Worm (Caenorhabditis elegans) whole organism, L3 larva: ENCODE measurements around the gene lurp-3.
A peak's percentile ranks its signal among the peaks of the same experiment; 100 is the strongest.

ENCODE experiments used
- R02D3.7 ChIP-seq: fragments of 150-350 bp; optimal IDR thresholded peaks from 2 replicates; lab custom pipeline; 2014; ENCODE audit warnings: missing biosample characterization, missing genetic modification characterization
- aly-2 ChIP-seq: fragments of 150-350 bp; optimal IDR thresholded peaks from 2 replicates; lab custom pipeline; 2014; ENCODE audit warnings: missing biosample characterization, missing genetic modification characterization
- ceh-16 ChIP-seq: sonication (generic microtip); optimal IDR thresholded peaks from 2 replicates; lab custom pipeline; 2017; ENCODE audit warnings: missing biosample characterization, missing genetic modification characterization
- ceh-28 ChIP-seq: fragments of 150-350 bp; optimal IDR thresholded peaks from 2 replicates; lab custom pipeline; 2014; ENCODE audit warnings: missing biosample characterization, missing genetic modification reagents, missing genetic modification characterization
- ceh-9 ChIP-seq: sonication (generic microtip); optimal IDR thresholded peaks from 2 replicates; lab custom pipeline; 2018; ENCODE audit warnings: missing biosample characterization, missing genetic modification characterization
- egl-27 ChIP-seq: sonication (generic microtip); optimal IDR thresholded peaks from 4 replicates; lab custom pipeline; 2017; ENCODE audit warnings: missing biosample characterization, missing genetic modification reagents, missing genetic modification characterization
- egl-5 ChIP-seq: fragments of 150-350 bp; optimal IDR thresholded peaks from 2 replicates; lab custom pipeline; 2017; ENCODE audit warnings: missing biosample characterization, missing genetic modification reagents, missing genetic modification characterization, inconsistent platforms
- elt-1 ChIP-seq: fragments of 150-350 bp; optimal IDR thresholded peaks from 2 replicates; lab custom pipeline; 2014; ENCODE audit warnings: missing biosample characterization, missing genetic modification characterization
- elt-2 ChIP-seq: sonication (generic microtip); optimal IDR thresholded peaks from 2 replicates; lab custom pipeline; 2016; ENCODE audit warnings: missing genetic modification reagents, mild to moderate bottlenecking, missing genetic modification characterization, missing compliant biosample characterization
- elt-3 ChIP-seq, 3 experiments: fragments of 150-350 bp in 1 of 3; sonication (generic microtip) in 2 of 3; optimal IDR thresholded peaks; 2 replicates in 2 of 3; 4 replicates in 1 of 3; lab custom pipeline; 2014 to 2017; ENCODE audit warnings: missing biosample characterization in 3 of 3, missing genetic modification characterization in 3 of 3
- eor-1 ChIP-seq, 2 experiments: fragments of 150-350 bp; optimal IDR thresholded peaks; 2 replicates each; lab custom pipeline; 2014 to 2018; ENCODE audit warnings: missing biosample characterization in 2 of 2, missing genetic modification characterization in 2 of 2
- fos-1 ChIP-seq: fragments of 150-350 bp; optimal IDR thresholded peaks from 2 replicates; lab custom pipeline; 2014; ENCODE audit warnings: missing biosample characterization, missing genetic modification characterization
- jun-1 ChIP-seq: fragments of 150-350 bp; optimal IDR thresholded peaks from 2 replicates; lab custom pipeline; 2014; ENCODE audit warnings: missing biosample characterization, missing genetic modification reagents, missing genetic modification characterization
- lin-39 ChIP-seq: fragments of 150-350 bp; optimal IDR thresholded peaks from 2 replicates; lab custom pipeline; 2018; ENCODE audit warnings: missing biosample characterization, missing genetic modification reagents, missing genetic modification characterization
- lsy-12 ChIP-seq: sonication (generic microtip); optimal IDR thresholded peaks from 2 replicates; lab custom pipeline; 2016; ENCODE audit warnings: mild to moderate bottlenecking, missing genetic modification characterization, missing compliant biosample characterization
- mdl-1 ChIP-seq: fragments of 150-350 bp; optimal IDR thresholded peaks from 2 replicates; lab custom pipeline; 2014; ENCODE audit warnings: missing biosample characterization, missing genetic modification characterization
- nhr-11 ChIP-seq: fragments of 150-350 bp; optimal IDR thresholded peaks from 2 replicates; lab custom pipeline; 2014; ENCODE audit warnings: missing biosample characterization, missing genetic modification characterization
- nhr-12 ChIP-seq: fragments of 150-350 bp; optimal IDR thresholded peaks from 2 replicates; lab custom pipeline; 2014; ENCODE audit warnings: missing biosample characterization, missing genetic modification characterization
- nhr-28 ChIP-seq: fragments of 150-350 bp; optimal IDR thresholded peaks from 2 replicates; lab custom pipeline; 2014; ENCODE audit warnings: missing biosample characterization, missing genetic modification characterization
- nhr-43 ChIP-seq: sonication (generic microtip); optimal IDR thresholded peaks from 2 replicates; lab custom pipeline; 2016; ENCODE audit warnings: mild to moderate bottlenecking, missing genetic modification characterization, missing compliant biosample characterization; ENCODE audit not compliant: poor library complexity, severe bottlenecking
- nhr-67 ChIP-seq: fragments of 150-350 bp; optimal IDR thresholded peaks from 2 replicates; lab custom pipeline; 2014; ENCODE audit warnings: missing biosample characterization, missing genetic modification characterization
- nhr-77 ChIP-seq: fragments of 150-350 bp; optimal IDR thresholded peaks from 2 replicates; lab custom pipeline; 2014; ENCODE audit warnings: missing biosample characterization, missing genetic modification characterization
- pha-4 ChIP-seq: fragments of 150-350 bp; optimal IDR thresholded peaks from 2 replicates; lab custom pipeline; 2014; ENCODE audit warnings: missing biosample characterization, missing genetic modification reagents, missing genetic modification characterization
- pqm-1 ChIP-seq: fragments of 150-350 bp; optimal IDR thresholded peaks from 2 replicates; lab custom pipeline; 2017; ENCODE audit warnings: missing biosample characterization, missing genetic modification characterization, inconsistent platforms
- sea-2 ChIP-seq: fragments of 150-350 bp; sonication (generic microtip); optimal IDR thresholded peaks from 4 replicates; lab custom pipeline; 2014; ENCODE audit warnings: missing biosample characterization, missing genetic modification reagents, missing genetic modification characterization
- skn-1 ChIP-seq: fragments of 150-350 bp; optimal IDR thresholded peaks from 2 replicates; lab custom pipeline; 2014; ENCODE audit warnings: missing biosample characterization, missing genetic modification characterization
- snpc-4 ChIP-seq: fragments of 150-350 bp; optimal IDR thresholded peaks from 2 replicates; lab custom pipeline; 2014; ENCODE audit warnings: missing biosample characterization, missing genetic modification characterization
- tbx-2 ChIP-seq: sonication (generic microtip); optimal IDR thresholded peaks from 2 replicates; lab custom pipeline; 2016; ENCODE audit warnings: mild to moderate bottlenecking, missing genetic modification characterization, missing compliant biosample characterization
- unc-39 ChIP-seq: sonication (generic microtip); optimal IDR thresholded peaks from 4 replicates; lab custom pipeline; 2017; ENCODE audit warnings: missing biosample characterization, missing genetic modification characterization
- unc-62 ChIP-seq: fragments of 150-350 bp; sonication (generic microtip); optimal IDR thresholded peaks from 4 replicates; lab custom pipeline; 2014; ENCODE audit warnings: missing biosample characterization, missing genetic modification reagents, missing genetic modification characterization
- zag-1 ChIP-seq: fragments of 150-350 bp; optimal IDR thresholded peaks from 2 replicates; lab custom pipeline; 2014; ENCODE audit warnings: missing biosample characterization, missing genetic modification characterization
- ztf-11 ChIP-seq: fragments of 150-350 bp; optimal IDR thresholded peaks from 2 replicates; lab custom pipeline; 2014; ENCODE audit warnings: missing biosample characterization, missing genetic modification characterization
- ztf-4 ChIP-seq: fragments of 150-350 bp; optimal IDR thresholded peaks from 2 replicates; lab custom pipeline; 2014; ENCODE audit warnings: missing biosample characterization, missing genetic modification characterization

Gene lurp-3

DNA sequence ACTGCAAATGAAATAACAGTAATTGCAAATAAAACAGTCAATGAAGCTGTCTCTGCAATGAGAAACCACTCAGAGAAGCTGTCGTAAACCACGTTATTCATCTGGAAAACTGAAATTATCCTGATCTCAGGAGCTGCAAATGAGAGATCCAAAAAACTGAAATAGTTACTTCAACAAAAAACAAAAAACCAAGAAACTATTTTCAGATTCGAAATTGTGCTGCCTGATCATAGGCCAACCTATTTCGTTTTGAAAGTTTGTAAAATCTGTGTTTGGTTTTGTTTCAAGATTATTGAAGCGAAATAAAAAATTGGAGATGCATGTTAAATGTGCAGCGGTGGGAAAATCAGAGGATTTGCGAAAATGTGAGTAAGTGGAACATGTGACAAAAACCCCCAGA lies 34.9 kb upstream of the lurp-3 start, which contains the start of gene srv-8:
Gene srv-8, minus strand, starts transcription at position 101 of the 400 bp plus-strand sequence.
- TF ChIP-seq ceh-9 (tag; lab: Kevin White, UChicago) (no peak), skn-1 (tag; lab: Kevin White, UChicago) (no peak), nhr-67 (tag; lab: Kevin White, UChicago) (no peak), egl-27 (tag; lab: Kevin White, UChicago) (no peak), fos-1 (tag; lab: Kevin White, UChicago) (no peak), sea-2 (GFP tag; lab: Kevin White, UChicago) (no peak), eor-1 (tag; optimal IDR thresholded peaks at IDR 0.05; lab: Kevin White, UChicago) (no peak), nhr-28 (tag; lab: Kevin White, UChicago) (no peak), pha-4 (tag; lab: Kevin White, UChicago) (no peak), ztf-4 (no peak), lin-39 (tag; lab: Kevin White, UChicago) (no peak), zag-1 (tag; lab: Kevin White, UChicago) (no peak), lsy-12 (tag; lab: Kevin White, UChicago) (no peak), unc-62 (GFP tag; lab: Kevin White, UChicago) (no peak)

DNA sequence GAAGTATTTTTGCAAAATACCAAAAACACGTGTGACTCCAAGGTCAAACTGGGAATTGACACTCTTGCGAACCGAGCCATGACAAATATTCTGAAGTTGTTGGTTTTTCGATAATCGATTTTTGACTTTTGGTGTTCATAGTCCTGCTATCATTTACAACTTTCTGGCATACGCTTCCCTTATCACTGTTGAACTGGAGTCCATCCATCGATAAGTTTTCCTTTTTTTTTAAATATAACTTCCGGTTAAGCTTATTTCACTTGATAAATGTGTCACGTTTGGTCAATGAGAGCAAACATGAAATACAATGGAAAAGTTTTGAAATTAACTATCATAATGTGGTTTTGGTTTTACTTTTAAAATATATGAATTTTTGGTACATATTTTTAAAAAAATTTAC lies 33.9 kb upstream of the lurp-3 start:
- TF ChIP-seq jun-1 (tag; lab: Kevin White, UChicago) (peak; percentile 18), elt-2 (tag; lab: Kevin White, UChicago) (peak; percentile 91), egl-27 (tag; lab: Kevin White, UChicago) (no peak), lin-39 (tag; lab: Kevin White, UChicago) (no peak), pqm-1 (tag; lab: Kevin White, UChicago) (peak; percentile 96)

DNA sequence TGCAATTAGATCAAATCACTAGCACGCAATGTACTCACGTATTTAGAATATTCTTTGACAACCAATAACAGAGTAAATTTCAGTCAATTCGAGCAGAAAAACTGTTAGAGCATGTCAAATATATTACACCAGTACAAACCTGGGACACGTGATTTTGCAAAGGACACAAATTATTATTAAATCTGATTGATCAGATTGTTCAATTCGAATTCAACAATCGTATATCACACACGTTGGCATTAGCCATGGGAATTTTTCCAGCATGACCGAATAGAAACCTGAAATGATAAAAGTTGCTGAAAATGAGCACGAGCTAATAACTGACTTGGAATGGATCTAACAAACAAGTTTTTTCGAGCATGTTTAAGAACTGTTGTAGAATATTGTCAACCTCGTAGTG lies 32.5 kb upstream of the lurp-3 start, which contains the start of gene srv-9:
Gene srv-9, minus strand, starts transcription at position 101 of the 400 bp plus-strand sequence.
- TF ChIP-seq snpc-4 (no peak), pqm-1 (tag; lab: Kevin White, UChicago) (no peak), ztf-11 (tag; lab: Kevin White, UChicago) (no peak), ceh-28 (tag; lab: Kevin White, UChicago) (no peak), nhr-11 (tag; lab: Kevin White, UChicago) (no peak)

DNA sequence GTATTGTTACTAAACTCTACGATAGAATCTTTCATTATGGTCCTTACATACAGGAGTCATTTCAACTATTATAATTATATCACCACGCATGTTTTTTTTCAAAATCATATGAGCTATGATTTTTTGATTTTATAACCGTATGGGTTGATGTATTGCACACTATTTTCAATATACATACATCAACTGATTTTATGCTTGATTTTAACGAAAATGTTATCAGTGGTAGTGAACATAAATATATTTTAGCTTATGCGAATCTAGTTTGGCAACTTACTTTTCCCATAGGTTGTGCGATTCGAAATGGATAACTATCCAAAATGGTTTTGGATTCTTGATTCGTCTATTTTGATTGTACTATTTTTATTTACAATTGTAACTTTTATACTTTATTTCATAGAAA lies 31.9 kb upstream of the lurp-3 start, which contains the start of gene srv-10:
Gene srv-10, plus strand, starts transcription at position 301 of the 400 bp plus-strand sequence.
- TF ChIP-seq ztf-11 (tag; lab: Kevin White, UChicago) (no peak), elt-3 (tag; optimal IDR thresholded peaks at IDR 0.05; lab: Kevin White, UChicago) (no peak), ztf-4 (no peak), zag-1 (tag; lab: Kevin White, UChicago) (no peak), nhr-11 (tag; lab: Kevin White, UChicago) (no peak), nhr-77 (no peak), tbx-2 (no peak), ceh-16 (tag; lab: Kevin White, UChicago) (no peak), pqm-1 (tag; lab: Kevin White, UChicago) (no peak), nhr-28 (tag; lab: Kevin White, UChicago) (no peak), egl-5 (no peak), unc-39 (tag; lab: Kevin White, UChicago) (no peak), R02D3.7 (tag; lab: Kevin White, UChicago) (no peak), eor-1 (tag; optimal IDR thresholded peaks at IDR 0.05; lab: Kevin White, UChicago) (no peak), mdl-1 (no peak), nhr-43 (no peak), elt-1 (tag; lab: Kevin White, UChicago) (no peak)

DNA sequence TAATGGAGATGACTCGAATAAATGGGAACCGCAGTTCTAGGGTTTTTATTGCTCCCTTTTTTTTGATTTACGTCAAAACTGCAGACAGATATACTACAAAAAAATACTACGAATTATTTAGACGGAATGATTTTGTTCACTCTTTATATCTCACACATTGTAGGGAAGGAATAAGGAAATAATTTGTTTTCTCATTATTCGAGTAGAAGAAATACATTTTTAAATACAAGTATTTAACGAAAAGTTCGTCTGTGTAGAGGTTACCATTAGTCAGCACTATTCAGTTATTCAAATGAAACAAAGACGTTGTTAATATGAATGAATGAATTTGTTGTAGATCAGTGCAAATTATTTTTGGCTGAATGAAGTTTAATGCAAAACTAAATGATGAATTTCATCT lies 28.8 kb upstream of the lurp-3 start, which contains the start of gene srd-18:
Gene srd-18, minus strand, starts transcription at position 101 of the 400 bp plus-strand sequence.
- TF ChIP-seq nhr-12 (tag; lab: Kevin White, UChicago), result no peak
- no peak for TF ChIP-seq aly-2
- TF ChIP-seq lin-39 (tag; lab: Kevin White, UChicago), result no peak
- no peak for TF ChIP-seq elt-1 (tag; lab: Kevin White, UChicago)
- TF ChIP-seq pqm-1 (tag; lab: Kevin White, UChicago), result no peak
